Worm (Caenorhabditis elegans): ENCODE results near the gene irk-3.

irk-3 gene

DNA sequence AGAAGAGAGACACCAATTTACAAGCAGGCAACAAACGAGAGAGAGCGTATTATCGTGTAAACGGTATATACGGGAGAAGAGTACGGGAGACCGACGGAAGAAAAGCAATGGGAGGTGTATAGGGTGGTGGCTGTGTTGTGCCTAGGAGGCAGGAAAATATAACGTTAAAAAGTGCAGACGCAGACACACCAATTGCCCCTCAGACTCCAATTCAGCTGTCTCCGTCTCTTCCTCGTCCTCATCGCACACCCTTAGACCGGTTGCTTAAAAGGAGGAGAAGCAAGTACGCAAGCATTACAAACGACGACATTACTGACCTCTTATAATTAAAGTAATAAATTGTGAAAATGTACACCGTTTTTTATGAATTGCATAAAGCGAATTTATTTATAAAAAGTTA is 57.8 kb downstream of the irk-3 start:
- TF ChIP-seq med-1 (GFP tag; optimal IDR thresholded peaks at IDR 0.05; ENCODE audit: insufficient read depth) (no peak), ztf-29 (GFP tag; IDR thresholded peaks at IDR 0.05) (peak; percentile 44; the same call in 1 of the 2 replicates), T22C8.4 (GFP tag; IDR thresholded peaks at IDR 0.05) (no peak), cog-1 (tag; optimal IDR thresholded peaks at IDR 0.05) (peak; percentile 79), tab-1 (GFP tag; IDR thresholded peaks at IDR 0.05) (0 out of 2 replicates have a peak, but pooled peaks have one; percentile 64), ztf-23 (GFP tag; IDR thresholded peaks at IDR 0.05) (no peak), klf-2 (GFP tag; conservative IDR thresholded peaks at IDR 0.05) (0 out of 2 replicates have a peak, but pooled peaks have one; percentile 5), ref-1 (GFP tag; conservative IDR thresholded peaks at IDR 0.05) (no peak), flt-1 (GFP tag; IDR thresholded peaks at IDR 0.05) (0 out of 2 replicates have a peak, but pooled peaks have one; percentile 48)

DNA sequence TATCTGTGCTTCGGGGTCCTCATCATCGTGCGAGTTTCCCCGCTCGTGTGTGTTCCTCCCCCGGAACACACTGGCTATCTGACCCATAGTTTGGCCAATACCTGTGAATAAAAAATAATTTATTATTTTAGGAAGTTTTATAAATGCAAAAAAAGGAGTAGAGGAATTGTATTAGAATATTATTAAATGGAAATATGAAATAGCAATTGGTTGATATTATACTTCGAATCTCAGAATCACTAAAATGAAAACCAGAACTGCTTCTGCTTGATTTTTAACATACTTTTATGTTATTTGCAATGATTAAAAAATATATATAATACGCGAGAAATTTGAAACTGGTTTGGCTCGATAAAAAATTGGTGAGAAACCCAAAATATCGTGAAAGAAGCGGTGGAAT is 58.6 kb downstream of the irk-3 start, which contains the start of gene mgrn-1:
Gene mgrn-1, minus strand, starts transcription at position 101 of the 400 bp plus-strand sequence.
- TF ChIP-seq ztf-29 (GFP tag; IDR thresholded peaks at IDR 0.05) (no peak), tab-1 (GFP tag; IDR thresholded peaks at IDR 0.05) (no peak), T22C8.4 (GFP tag; IDR thresholded peaks at IDR 0.05) (no peak), klf-2 (GFP tag; conservative IDR thresholded peaks at IDR 0.05) (no peak), flt-1 (GFP tag; IDR thresholded peaks at IDR 0.05) (no peak), ztf-23 (GFP tag; IDR thresholded peaks at IDR 0.05) (no peak), cog-1 (tag; optimal IDR thresholded peaks at IDR 0.05) (no peak), ref-1 (GFP tag; conservative IDR thresholded peaks at IDR 0.05) (no peak), med-1 (GFP tag; optimal IDR thresholded peaks at IDR 0.05; ENCODE audit: insufficient read depth) (no peak)

DNA sequence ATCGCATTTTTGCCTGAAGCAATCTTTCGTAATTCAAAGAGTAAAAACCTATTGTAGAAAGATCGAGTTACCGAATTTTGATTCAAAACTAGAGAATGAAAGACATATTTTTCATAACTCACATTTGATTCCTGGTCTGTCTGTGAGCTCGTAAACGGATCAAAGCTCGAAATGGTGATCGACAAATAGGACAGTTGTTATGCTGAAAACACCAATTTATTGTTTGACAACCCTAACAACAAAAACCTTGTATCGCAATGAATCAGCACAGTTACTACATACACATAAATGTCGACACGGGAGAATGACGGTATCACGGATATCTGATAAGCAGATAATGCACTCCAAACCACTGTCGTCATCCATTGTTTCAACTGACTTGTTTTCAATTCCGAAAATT is 60.6 kb downstream of the irk-3 start:
- TF ChIP-seq ztf-29 (GFP tag; IDR thresholded peaks at IDR 0.05) (no peak), flt-1 (GFP tag; IDR thresholded peaks at IDR 0.05) (no peak), ztf-23 (GFP tag; IDR thresholded peaks at IDR 0.05) (no peak), klf-2 (GFP tag; conservative IDR thresholded peaks at IDR 0.05) (no peak)

DNA sequence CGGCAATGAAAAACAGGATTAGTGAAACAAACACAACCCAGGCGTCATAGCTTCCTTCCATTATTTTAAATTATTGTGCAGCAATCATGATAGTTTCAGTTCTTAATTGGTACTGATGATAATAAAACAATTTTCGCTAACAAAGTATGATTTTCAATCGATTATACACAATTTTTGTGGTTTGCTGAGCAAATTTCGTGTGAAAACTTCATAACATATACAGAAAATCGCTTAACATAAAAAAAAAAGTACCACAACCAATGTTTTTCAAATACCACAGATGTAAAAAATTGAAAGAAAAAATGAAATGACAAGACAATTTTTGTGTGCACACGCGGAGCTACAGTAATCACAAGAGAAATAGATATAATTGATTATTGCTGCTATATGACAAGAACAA is 62.5 kb downstream of the irk-3 start, which contains the start of gene gphr-2:
Gene gphr-2, minus strand, starts transcription at position 101 of the 400 bp plus-strand sequence.
- no peak for TF ChIP-seq tab-1 (GFP tag; IDR thresholded peaks at IDR 0.05)
- TF ChIP-seq med-1 (GFP tag; optimal IDR thresholded peaks at IDR 0.05; ENCODE audit: insufficient read depth), result no peak
- no peak for TF ChIP-seq flt-1 (GFP tag; IDR thresholded peaks at IDR 0.05)
- no peak for TF ChIP-seq cog-1 (tag; optimal IDR thresholded peaks at IDR 0.05)
- TF ChIP-seq ref-1 (GFP tag; conservative IDR thresholded peaks at IDR 0.05), result no peak
- no peak for TF ChIP-seq ztf-23 (GFP tag; IDR thresholded peaks at IDR 0.05)
- TF ChIP-seq ztf-29 (GFP tag; IDR thresholded peaks at IDR 0.05), result no peak
- TF ChIP-seq klf-2 (GFP tag; conservative IDR thresholded peaks at IDR 0.05), result no peak
- TF ChIP-seq T22C8.4 (GFP tag; IDR thresholded peaks at IDR 0.05), result no peak

Data from whole organism, midembryonic.